Fruit fly (Drosophila melanogaster) whole organism, adult: Measurements from ENCODE around the gene Piezo.

Experiments used
- kay ChIP-seq: fragments of 200-800 bp; sonication (Bioruptor generic); peaks from one replicate; lab custom pipeline; 2016; ENCODE audit warnings: missing biosample characterization, missing genetic modification characterization, borderline replicate concordance
- tj ChIP-seq: fragments of 200-800 bp; sonication (Bioruptor generic); optimal IDR thresholded peaks from 3 replicates; lab custom pipeline; 2017; ENCODE audit warnings: missing biosample characterization, mild to moderate bottlenecking, missing genetic modification characterization, moderate library complexity

dm6 chr2L:8148514-8149085 lies 14.3 kb upstream of the Piezo start:
- TF ChIP-seq kay (no peak), tj (GFP tag; lab: Kevin White, UChicago) (no peak)
